Fruit fly (Drosophila melanogaster) S2 (cell line): Measurements from ENCODE around the gene Polr2A.

Source experiments
- CG8478 ChIP-seq: fragments of >200 bp; optimal IDR thresholded peaks from 2 replicates; lab custom pipeline; 2018
- CTCF ChIP-seq, 2 experiments: fragments of >200 bp; optimal IDR thresholded peaks; 2 replicates each; lab custom pipeline; 2018

DNA sequence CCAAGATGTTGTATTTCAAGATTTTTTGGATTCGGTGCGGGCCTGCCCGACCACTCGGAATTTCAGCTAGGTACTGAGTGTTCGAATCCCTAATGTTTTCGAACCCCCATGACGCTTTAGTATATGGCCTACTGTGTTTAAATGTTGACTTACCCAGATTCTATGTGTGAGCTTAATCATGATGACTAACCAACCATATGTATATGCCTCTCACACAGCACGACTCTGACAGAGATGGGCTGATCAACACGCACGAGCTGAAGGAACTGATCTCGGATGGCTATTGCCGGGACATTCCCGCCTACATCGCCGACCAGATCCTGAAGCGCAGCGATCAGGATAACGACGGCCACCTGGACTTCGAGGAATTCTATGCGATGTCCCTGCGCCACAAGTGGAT is 34.0 kb upstream of the Polr2A start, which contains the start of gene CG2533:
- TF ChIP-seq CG8478 (lab: Kevin White, UChicago) (no peak), CTCF (optimal IDR thresholded peaks at IDR 0.05; lab: Kevin White, UChicago) (no peak)
